Fruit fly (Drosophila melanogaster): ENCODE data around the gene PolH.

The PolH gene

dm6 chr3L:21954474-21955321 is 13.1 kb upstream of the PolH start, which contains the start of gene CG7458:
CG7458 (plus strand) TSS chr3L:21955110.
- TF ChIP-seq CG1603 (tag; optimal IDR thresholded peaks at IDR 0.05) (no peak), Dbx (GFP tag; IDR thresholded peaks at IDR 0.05) (0 out of 3 replicates have a peak, but pooled peaks have one; percentile 25), CG3163 (GFP tag; optimal IDR thresholded peaks at IDR 0.05) (peak; percentile 39), HLH3B (GFP tag; IDR thresholded peaks at IDR 0.05) (no peak), CG10431 (GFP tag; optimal IDR thresholded peaks at IDR 0.05) (no peak), CG15073 (GFP tag; optimal IDR thresholded peaks at IDR 0.05) (no peak), Ada2b (GFP tag; IDR thresholded peaks at IDR 0.05) (peak; percentile 51), gt (GFP tag; IDR thresholded peaks at IDR 0.05) (no peak), Fer2 (tag; optimal IDR thresholded peaks at IDR 0.05) (no peak), shn (GFP tag; optimal IDR thresholded peaks at IDR 0.05) (peak; percentile 15), Max (GFP tag; optimal IDR thresholded peaks at IDR 0.05) (peak; percentile 27), repo (GFP tag; optimal IDR thresholded peaks at IDR 0.05) (no peak), chm (GFP tag; IDR thresholded peaks at IDR 0.05) (peak; percentile 49; the same call in 1 of the 2 replicates), CG6254 (GFP tag; optimal IDR thresholded peaks at IDR 0.05) (no peak), nerfin-2 (GFP tag; IDR thresholded peaks at IDR 0.05; ENCODE audit: partially characterized antibody) (0 out of 2 replicates have a peak, but pooled peaks have one; percentile 38), CG11504 (tag; optimal IDR thresholded peaks at IDR 0.05) (peak; percentile 73), sob (GFP tag; IDR thresholded peaks at IDR 0.05) (no peak), dmrt99B (tag; optimal IDR thresholded peaks at IDR 0.05) (peak; percentile 61), gem (tag; optimal IDR thresholded peaks at IDR 0.05) (peak; percentile 71), CG13424 (tag; optimal IDR thresholded peaks at IDR 0.05) (peak; percentile 48), CG18011 (GFP tag; optimal IDR thresholded peaks at IDR 0.05) (peak; percentile 11), Hr78 (GFP tag; optimal IDR thresholded peaks at IDR 0.05) (peak in 1 of 2 experiments; percentile 82), Bgb (GFP tag; IDR thresholded peaks at IDR 0.05; ENCODE audit: partially characterized antibody) (peak; percentile 10; the same call in 1 of the 2 replicates), CG16863 (GFP tag; optimal IDR thresholded peaks at IDR 0.05) (peak; percentile 50), CG12236 (GFP tag; optimal IDR thresholded peaks at IDR 0.05) (no peak), Sox100B (GFP tag; optimal IDR thresholded peaks at IDR 0.05) (peak; percentile 69), CG5953 (GFP tag; IDR thresholded peaks at IDR 0.05) (no peak), Dp (GFP tag; optimal IDR thresholded peaks at IDR 0.05) (no peak), CG12299 (tag; optimal IDR thresholded peaks at IDR 0.05) (no peak), nerfin-1 (tag; optimal IDR thresholded peaks at IDR 0.05) (no peak), CG31224 (GFP tag; IDR thresholded peaks at IDR 0.05) (peak; percentile 50; the same call in 1 of the 2 replicates), ara (GFP tag; IDR thresholded peaks at IDR 0.05) (peak; percentile 57; the same call in 1 of the 2 replicates), CG18476 (GFP tag; optimal IDR thresholded peaks at IDR 0.05) (peak; percentile 63), CHES-1-like (GFP tag; optimal IDR thresholded peaks at IDR 0.05) (peak; percentile 59), pum (GFP tag; optimal IDR thresholded peaks at IDR 0.05) (peak; percentile 8), grn (GFP tag; optimal IDR thresholded peaks at IDR 0.05) (peak; percentile 96), HLH54F (GFP tag; optimal IDR thresholded peaks at IDR 0.05) (peak; percentile 60), ap (GFP tag; IDR thresholded peaks at IDR 0.05) (no peak), sisA (GFP tag; IDR thresholded peaks at IDR 0.05) (peak; percentile 43), Oaz (GFP tag; IDR thresholded peaks at IDR 0.05) (no peak), Myb (GFP tag; optimal IDR thresholded peaks at IDR 0.05) (peak; percentile 12), Camta (GFP tag; optimal IDR thresholded peaks at IDR 0.05) (peak; percentile 47), CG2116 (GFP tag; optimal IDR thresholded peaks at IDR 0.05) (no peak), CG34376 (GFP tag; optimal IDR thresholded peaks at IDR 0.05) (peak; percentile 95), Lim3 (GFP tag; IDR thresholded peaks at IDR 0.05) (no peak), CG3995 (GFP tag; optimal IDR thresholded peaks at IDR 0.05) (no peak), ab (GFP tag; optimal IDR thresholded peaks at IDR 0.05) (no peak), CG14710 (tag; optimal IDR thresholded peaks at IDR 0.05) (peak; percentile 39), aop (GFP tag; IDR thresholded peaks at IDR 0.05) (no peak)
